Worm (Caenorhabditis elegans) whole organism, midembryonic: ENCODE results near the gene str-102.

ENCODE experiments used
- cog-1 ChIP-seq: sonication (generic microtip); optimal IDR thresholded peaks from 2 replicates; lab custom pipeline; 2016; ENCODE audit warnings: missing genetic modification characterization, missing compliant biosample characterization
- klf-2 ChIP-seq: fragments of 200-800 bp; sonication (Bioruptor generic); conservative IDR thresholded peaks from 2 replicates; pipeline ENCODE4 v1.3.6; 2022; ENCODE audit warnings: missing genetic modification reagents, missing genetic modification characterization, missing compliant biosample characterization
- med-1 ChIP-seq: sonication (generic microtip); optimal IDR thresholded peaks from 2 replicates; lab custom pipeline; 2017; ENCODE audit warnings: missing genetic modification characterization, mild to moderate bottlenecking, missing compliant biosample characterization, antibody characterized with exemption, missing genetic modification reagents; ENCODE audit not compliant: insufficient read depth
- ztf-23 ChIP-seq: fragments of 200-800 bp; sonication (Bioruptor generic); IDR thresholded peaks from 2 replicates; pipeline ENCODE4 v1.3.6; 2022; ENCODE audit warnings: missing genetic modification reagents, missing genetic modification characterization, missing compliant biosample characterization

- TF ChIP-seq med-1 (GFP tag; lab: Kevin White, UChicago), result no peak
- TF ChIP-seq cog-1 (tag; lab: Kevin White, UChicago), result no peak
- no peak for TF ChIP-seq klf-2 (GFP tag; lab: Robert Waterston, UW)
- no peak for TF ChIP-seq ztf-23 (GFP tag; lab: Robert Waterston, UW)
Observed at ce11 chrV:15377903-15378302, 6.9 kb upstream of the str-102 start, which contains the start of gene srh-122.
